Fruit fly (Drosophila melanogaster): Measurements from ENCODE around the gene CG13898.

DNA sequence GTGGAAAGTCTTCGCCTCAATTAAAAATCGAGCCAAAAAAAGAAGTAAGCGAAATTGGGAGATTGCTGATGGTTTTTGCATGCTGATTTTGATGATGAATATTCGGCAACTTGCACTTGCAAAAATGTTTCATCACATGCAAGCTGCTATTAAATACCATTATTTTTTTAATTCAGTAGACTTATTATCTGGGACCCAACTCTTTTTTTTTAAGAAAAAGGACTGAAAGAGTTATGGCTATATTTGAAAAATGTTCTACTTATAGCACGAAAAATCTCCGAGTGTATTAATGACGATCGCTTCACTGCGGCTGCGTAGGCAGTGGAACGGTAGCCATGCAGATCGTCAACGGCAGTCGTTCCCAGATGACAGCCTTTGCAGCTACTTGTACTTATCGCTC, 42.1 kb downstream of the CG13898 start:
- TF ChIP-seq pan (optimal IDR thresholded peaks at IDR 0.05) (no peak), CG8478 (optimal IDR thresholded peaks at IDR 0.05) (no peak), usp (GFP tag; optimal IDR thresholded peaks at IDR 0.05) (no peak), psq (optimal IDR thresholded peaks at IDR 0.05) (no peak)

All from whole organism.